Fruit fly (Drosophila melanogaster) whole organism, embryonic: Measurements from ENCODE around the gene CG14120.

Source experiments
- Adf1 ChIP-seq: fragments of 200-800 bp; sonication (Bioruptor generic); IDR thresholded peaks from 2 replicates; pipeline ENCODE4 v1.3.6; 2022; ENCODE audit warnings: missing biosample characterization, missing genetic modification characterization
- B-H2 ChIP-seq: fragments of 200-800 bp; sonication (Bioruptor generic); optimal IDR thresholded peaks from 2 replicates; lab custom pipeline; 2018; ENCODE audit warnings: missing biosample characterization, mild to moderate bottlenecking, missing genetic modification characterization
- CG12236 ChIP-seq: fragments of 200-800 bp; sonication (Bioruptor generic); optimal IDR thresholded peaks from 2 replicates; lab custom pipeline; 2016; ENCODE audit warnings: missing biosample characterization, missing genetic modification characterization
- CG12659 ChIP-seq: fragments of 200-800 bp; sonication (Bioruptor generic); optimal IDR thresholded peaks from 3 replicates; lab custom pipeline; 2017; ENCODE audit warnings: mild to moderate bottlenecking, missing biosample characterization, missing genetic modification reagents, missing genetic modification characterization
- CG12769 ChIP-seq: fragments of 200-800 bp; sonication (Bioruptor generic); optimal IDR thresholded peaks from 2 replicates; lab custom pipeline; 2019; ENCODE audit warnings: missing biosample characterization, mild to moderate bottlenecking, missing genetic modification characterization, moderate library complexity
- CG13287 ChIP-seq: fragments of 200-800 bp; sonication (Bioruptor generic); IDR thresholded peaks from 2 replicates; pipeline ENCODE4 v1.3.6; 2022; ENCODE audit warnings: missing biosample characterization, missing genetic modification characterization; ENCODE audit not compliant: partially characterized antibody
- CG13424 ChIP-seq: fragments of 200-800 bp; sonication (Bioruptor generic); optimal IDR thresholded peaks from 2 replicates; lab custom pipeline; 2019; ENCODE audit warnings: missing biosample characterization, mild to moderate bottlenecking, missing genetic modification characterization, moderate library complexity
- CG14710 ChIP-seq: fragments of 200-800 bp; sonication (Bioruptor generic); optimal IDR thresholded peaks from 3 replicates; lab custom pipeline; 2019; ENCODE audit warnings: missing biosample characterization, mild to moderate bottlenecking, missing genetic modification characterization, moderate library complexity
- CG17359 ChIP-seq: fragments of 200-800 bp; sonication (Bioruptor generic); optimal IDR thresholded peaks from 3 replicates; lab custom pipeline; 2018; ENCODE audit warnings: missing biosample characterization, mild to moderate bottlenecking, missing genetic modification characterization, moderate library complexity
- CG17385 ChIP-seq: fragments of 200-800 bp; sonication (Bioruptor generic); optimal IDR thresholded peaks from 3 replicates; lab custom pipeline; 2018; ENCODE audit warnings: missing biosample characterization, mild to moderate bottlenecking, missing genetic modification characterization
- CG18262 ChIP-seq: fragments of 200-800 bp; optimal IDR thresholded peaks from 3 replicates; lab custom pipeline; 2019; ENCODE audit warnings: missing biosample characterization, mild to moderate bottlenecking, missing genetic modification characterization, moderate library complexity
- CG18599 ChIP-seq: fragments of 200-800 bp; sonication (Bioruptor generic); optimal IDR thresholded peaks from 3 replicates; lab custom pipeline; 2017; ENCODE audit warnings: missing biosample characterization, missing genetic modification characterization, mild to moderate bottlenecking, moderate library complexity, missing genetic modification reagents
- CG30431 ChIP-seq: fragments of 200-800 bp; sonication (Bioruptor generic); optimal IDR thresholded peaks from 2 replicates; lab custom pipeline; 2017; ENCODE audit warnings: missing biosample characterization, missing genetic modification characterization
- CG4328 ChIP-seq: fragments of 200-800 bp; sonication (Bioruptor generic); optimal IDR thresholded peaks from 3 replicates; lab custom pipeline; 2017; ENCODE audit warnings: missing biosample characterization, missing genetic modification reagents, missing genetic modification characterization
- CG5180 ChIP-seq: fragments of 200-800 bp; sonication (Bioruptor generic); optimal IDR thresholded peaks from 3 replicates; lab custom pipeline; 2017; ENCODE audit warnings: missing biosample characterization, missing genetic modification characterization, mild to moderate bottlenecking, moderate library complexity, missing genetic modification reagents
- CG6654 ChIP-seq: fragments of 200-800 bp; sonication (Bioruptor generic); optimal IDR thresholded peaks from 2 replicates; lab custom pipeline; 2017; ENCODE audit warnings: missing biosample characterization, mild to moderate bottlenecking, missing genetic modification characterization
- CG7271 ChIP-seq: fragments of 200-800 bp; sonication (Bioruptor generic); optimal IDR thresholded peaks from 2 replicates; lab custom pipeline; 2018; ENCODE audit warnings: missing biosample characterization, mild to moderate bottlenecking, missing genetic modification characterization, moderate library complexity
- CG7786 ChIP-seq: fragments of 200-800 bp; sonication (Bioruptor generic); optimal IDR thresholded peaks from 2 replicates; lab custom pipeline; 2016; ENCODE audit warnings: missing biosample characterization, missing genetic modification characterization
- CG8765 ChIP-seq: fragments of 200-800 bp; sonication (Bioruptor generic); IDR thresholded peaks from 2 replicates; pipeline ENCODE4 v1.3.6; 2022; ENCODE audit warnings: missing biosample characterization, missing genetic modification characterization
- CG9727 ChIP-seq: fragments of 200-800 bp; sonication (Bioruptor generic); optimal IDR thresholded peaks from 3 replicates; lab custom pipeline; 2017; ENCODE audit warnings: missing biosample characterization, mild to moderate bottlenecking, missing genetic modification characterization
- Dip2 ChIP-seq: fragments of 200-800 bp; sonication (Bioruptor generic); IDR thresholded peaks from 2 replicates; pipeline ENCODE4 v1.3.6; 2022; ENCODE audit warnings: missing biosample characterization, missing genetic modification characterization
- Drgx ChIP-seq: fragments of 200-800 bp; sonication (Bioruptor generic); IDR thresholded peaks from 2 replicates; pipeline ENCODE4 v1.3.6; 2022; ENCODE audit warnings: missing biosample characterization, missing genetic modification characterization
- Hr78 ChIP-seq, 2 experiments: fragments of 200-800 bp in 1 of 2; fragments of >200 bp in 1 of 2; sonication (Bioruptor generic) in 1 of 2; optimal IDR thresholded peaks; 2 replicates each; lab custom pipeline; 2017 to 2019; ENCODE audit warnings: missing biosample characterization in 2 of 2, missing genetic modification characterization in 2 of 2, mild to moderate bottlenecking in 1 of 2, moderate library complexity in 1 of 2
- MBD-R2 ChIP-seq: fragments of 200-800 bp; sonication (Bioruptor generic); IDR thresholded peaks from 2 replicates; pipeline ENCODE4 v1.3.6; 2022; ENCODE audit warnings: missing biosample characterization, missing genetic modification characterization
- Med ChIP-seq: fragments of 200-800 bp; sonication (Bioruptor generic); peaks from one replicate; lab custom pipeline; 2016; ENCODE audit warnings: missing biosample characterization, missing genetic modification characterization, mild to moderate bottlenecking, inconsistent platforms, moderate library complexity
- Oli ChIP-seq: fragments of 200-800 bp; sonication (Bioruptor generic); optimal IDR thresholded peaks from 2 replicates; lab custom pipeline; 2018; ENCODE audit warnings: missing biosample characterization, mild to moderate bottlenecking, missing genetic modification characterization, moderate library complexity
- Opbp ChIP-seq: fragments of 200-800 bp; sonication (Bioruptor generic); IDR thresholded peaks from 3 replicates; pipeline ENCODE4 v1.3.6; 2022; ENCODE audit warnings: missing biosample characterization, missing genetic modification characterization; ENCODE audit not compliant: partially characterized antibody
- Pdp1 ChIP-seq, 2 experiments: fragments of 200-800 bp; sonication (Bioruptor generic); optimal IDR thresholded peaks; 3 replicates each; lab custom pipeline; 2016; ENCODE audit warnings: missing biosample characterization in 2 of 2, missing genetic modification characterization in 2 of 2, mild to moderate bottlenecking in 1 of 2, moderate library complexity in 1 of 2
- Rx ChIP-seq: fragments of 200-800 bp; sonication (Bioruptor generic); IDR thresholded peaks from 2 replicates; pipeline ENCODE4 v1.3.6; 2022; ENCODE audit warnings: missing biosample characterization, missing genetic modification characterization
- Scr ChIP-seq: fragments of 200-800 bp; sonication (Bioruptor generic); IDR thresholded peaks from 2 replicates; pipeline ENCODE4 v1.3.6; 2022; ENCODE audit warnings: missing biosample characterization, missing genetic modification characterization; ENCODE audit not compliant: partially characterized antibody
- Sox102F ChIP-seq: fragments of 200-800 bp; sonication (Bioruptor generic); optimal IDR thresholded peaks from 2 replicates; lab custom pipeline; 2018; ENCODE audit warnings: missing biosample characterization, mild to moderate bottlenecking, missing genetic modification characterization, moderate library complexity
- Sry-δ ChIP-seq: fragments of 200-800 bp; sonication (Bioruptor generic); optimal IDR thresholded peaks from 2 replicates; lab custom pipeline; 2016; ENCODE audit warnings: missing biosample characterization, missing genetic modification characterization
- Ssrp ChIP-seq: fragments of 200-800 bp; sonication (Bioruptor generic); optimal IDR thresholded peaks from 2 replicates; lab custom pipeline; 2018; ENCODE audit warnings: missing biosample characterization, mild to moderate bottlenecking, missing genetic modification characterization, moderate library complexity
- Xrp1 ChIP-seq: fragments of 200-800 bp; sonication (Bioruptor generic); IDR thresholded peaks from 2 replicates; pipeline ENCODE4 v1.3.6; 2022; ENCODE audit warnings: missing biosample characterization, missing genetic modification characterization
- caup ChIP-seq: fragments of 200-800 bp; sonication (Bioruptor generic); optimal IDR thresholded peaks from 3 replicates; lab custom pipeline; 2017; ENCODE audit warnings: missing biosample characterization, mild to moderate bottlenecking, missing genetic modification characterization, moderate library complexity; ENCODE audit not compliant: severe bottlenecking
- crol ChIP-seq: fragments of 200-800 bp; sonication (Bioruptor generic); IDR thresholded peaks from 2 replicates; pipeline ENCODE4 v1.3.6; 2022; ENCODE audit warnings: missing biosample characterization, missing genetic modification characterization
- dan ChIP-seq: fragments of 200-800 bp; sonication (Bioruptor generic); IDR thresholded peaks from 2 replicates; pipeline ENCODE4 v1.3.6; 2022; ENCODE audit warnings: missing biosample characterization, missing genetic modification characterization
- esg ChIP-seq: fragments of 200-800 bp; sonication (Bioruptor generic); conservative IDR thresholded peaks from 2 replicates; pipeline ENCODE4 v1.3.6; 2022; ENCODE audit warnings: missing biosample characterization, missing genetic modification characterization
- fd96Cb ChIP-seq: fragments of 200-800 bp; sonication (Bioruptor generic); optimal IDR thresholded peaks from 2 replicates; lab custom pipeline; 2018; ENCODE audit warnings: missing biosample characterization, mild to moderate bottlenecking, missing genetic modification characterization, moderate library complexity
- fru ChIP-seq: fragments of >200 bp; optimal IDR thresholded peaks from 2 replicates; lab custom pipeline; 2017
- lmd ChIP-seq: fragments of 200-800 bp; sonication (Bioruptor generic); IDR thresholded peaks from 2 replicates; pipeline ENCODE4 v1.3.6; 2022; ENCODE audit warnings: missing biosample characterization, missing genetic modification characterization
- pros ChIP-seq: fragments of 200-800 bp; sonication (Bioruptor generic); optimal IDR thresholded peaks from 3 replicates; lab custom pipeline; 2019; ENCODE audit warnings: missing biosample characterization, mild to moderate bottlenecking, missing genetic modification characterization, moderate library complexity
- ranshi ChIP-seq: fragments of 200-800 bp; sonication (Bioruptor generic); IDR thresholded peaks from 2 replicates; pipeline ENCODE4 v1.3.6; 2022; ENCODE audit warnings: missing biosample characterization, missing genetic modification characterization
- sim ChIP-seq: fragments of 200-800 bp; sonication (Bioruptor generic); IDR thresholded peaks from 2 replicates; pipeline ENCODE4 v1.3.6; 2022; ENCODE audit warnings: missing biosample characterization, missing genetic modification characterization
- stwl ChIP-seq: fragments of 200-800 bp; sonication (Bioruptor generic); optimal IDR thresholded peaks from 3 replicates; lab custom pipeline; 2018; ENCODE audit warnings: missing biosample characterization, mild to moderate bottlenecking, missing genetic modification characterization, moderate library complexity
- trh ChIP-seq: fragments of 200-800 bp; sonication (Bioruptor generic); optimal IDR thresholded peaks from 2 replicates; lab custom pipeline; 2016; ENCODE audit warnings: missing biosample characterization, missing genetic modification characterization
- yki ChIP-seq: fragments of >200 bp; optimal IDR thresholded peaks from 3 replicates; lab custom pipeline; 2018
- zen2 ChIP-seq: fragments of 200-800 bp; sonication (Bioruptor generic); IDR thresholded peaks from 3 replicates; pipeline ENCODE4 v1.3.6; 2022; ENCODE audit warnings: missing biosample characterization, missing genetic modification characterization; ENCODE audit not compliant: partially characterized antibody

The CG14120 gene

DNA sequence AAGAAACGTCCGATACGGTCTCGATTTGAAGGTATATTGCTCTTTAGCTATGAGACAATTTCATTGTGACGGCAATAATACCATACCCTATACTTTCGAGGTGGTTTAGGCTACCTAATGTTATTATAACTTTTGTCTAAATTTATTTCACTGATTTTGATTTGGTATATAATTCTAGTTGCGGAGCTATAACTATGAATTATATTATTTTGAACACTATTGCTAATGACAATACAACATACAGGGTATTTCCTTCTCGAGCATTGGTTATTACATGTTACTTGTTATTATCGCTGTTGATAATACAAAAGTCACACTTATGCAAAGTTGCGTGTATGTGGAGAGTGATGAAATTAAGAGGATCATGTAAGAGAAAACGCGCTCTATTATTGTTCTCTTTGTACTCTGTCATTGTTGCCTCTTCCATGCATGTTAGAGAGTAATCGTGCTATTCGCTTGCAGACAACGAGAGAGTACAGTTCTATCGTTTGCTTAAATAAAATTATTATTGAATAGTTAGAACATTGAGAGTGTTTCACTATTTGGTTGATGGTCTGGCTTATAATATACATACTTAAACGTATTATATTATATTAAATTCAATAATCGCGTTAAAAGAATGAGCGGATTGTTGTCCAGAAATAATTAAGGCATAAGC lies 28.9 kb downstream of the CG14120 start, which contains the start of gene CG32115 (continued):
- TF ChIP-seq fru (lab: Kevin White, UChicago) (no peak), CG18262 (tag; lab: Kevin White, UChicago) (peak; percentile 91), lmd (GFP tag; lab: Robert Waterston, UW) (peak; percentile 97), MBD-R2 (GFP tag; lab: Robert Waterston, UW) (peak; percentile 96), Dip2 (GFP tag; lab: Robert Waterston, UW) (peak; percentile 47; the same call in 1 of the 2 replicates), Sry-δ (GFP tag; lab: Kevin White, UChicago) (peak; percentile 53), CG5180 (GFP tag; lab: Kevin White, UChicago) (peak; percentile 64), yki (no peak), CG12769 (tag; lab: Kevin White, UChicago) (peak; percentile 98), CG14710 (no peak), Scr (GFP tag; lab: Robert Waterston, UW) (no peak), CG7786 (peak; percentile 92), CG9727 (GFP tag; lab: Kevin White, UChicago) (peak; percentile 91), CG17385 (GFP tag; lab: Kevin White, UChicago) (peak; percentile 90), zen2 (GFP tag; lab: Robert Waterston, UW) (peak; percentile 33; the same call in 1 of the 3 replicates), B-H2 (GFP tag; lab: Kevin White, UChicago) (peak; percentile 90), Hr78 (GFP tag; optimal IDR thresholded peaks at IDR 0.05; lab: Kevin White, UChicago) (no peak), Ssrp (tag; lab: Kevin White, UChicago) (no peak), Sox102F (GFP tag; lab: Kevin White, UChicago) (peak; percentile 96), pros (no peak), CG12236 (GFP tag; lab: Kevin White, UChicago) (peak; percentile 65), Opbp (no peak), crol (GFP tag; lab: Robert Waterston, UW) (0 out of 2 replicates have a peak, but pooled peaks have one; percentile 34), Adf1 (GFP tag; lab: Robert Waterston, UW) (peak; percentile 84), sim (GFP tag; lab: Robert Waterston, UW) (peak; percentile 80; the same call in 1 of the 2 replicates), CG13424 (peak; percentile 96), ranshi (peak; percentile 95), Rx (peak; percentile 86), Xrp1 (peak; percentile 95), esg (GFP tag; lab: Robert Waterston, UW) (peak; percentile 91), dan (peak; percentile 30; the same call in 1 of the 2 replicates), CG30431 (GFP tag; lab: Kevin White, UChicago) (peak; percentile 67), stwl (tag; lab: Kevin White, UChicago) (no peak), fd96Cb (peak; percentile 94), Pdp1 (GFP tag; optimal IDR thresholded peaks at IDR 0.05; lab: Kevin White, UChicago) (peak; percentile 92 to 95), CG13287 (GFP tag; lab: Robert Waterston, UW) (peak; percentile 48), CG8765 (GFP tag; lab: Robert Waterston, UW) (peak; percentile 82), CG18599 (GFP tag; lab: Kevin White, UChicago) (peak; percentile 97), caup (GFP tag; lab: Kevin White, UChicago) (peak; percentile 95), Drgx (GFP tag; lab: Robert Waterston, UW) (peak; percentile 97), CG12659 (GFP tag; lab: Kevin White, UChicago) (peak; percentile 95), CG17359 (peak; percentile 95), CG7271 (tag; lab: Kevin White, UChicago) (peak; percentile 62), CG6654 (GFP tag; lab: Kevin White, UChicago) (peak; percentile 72), CG4328 (peak; percentile 43), trh (peak; percentile 85), Oli (tag; lab: Kevin White, UChicago) (peak; percentile 95), Med (GFP tag; lab: Kevin White, UChicago) (peak; percentile 99)
